Worm (Caenorhabditis elegans): ENCODE measurements around the gene cpg-8.

- TF ChIP-seq pha-4 (tag; optimal IDR thresholded peaks at IDR 0.05) (no peak), tbx-2 (tag; optimal IDR thresholded peaks at IDR 0.05) (no peak), hmg-11 (tag; optimal IDR thresholded peaks at IDR 0.05) (no peak), nhr-237 (tag; optimal IDR thresholded peaks at IDR 0.05) (no peak)
Measured at ce11 chrV:4676092-4676491, 16.1 kb downstream of the cpg-8 start, which contains the start of gene K03B4.6.

All from whole organism, L3 larva.